Worm (Caenorhabditis elegans): Measurements from ENCODE around the gene F55A11.1.

The F55A11.1 gene

DNA sequence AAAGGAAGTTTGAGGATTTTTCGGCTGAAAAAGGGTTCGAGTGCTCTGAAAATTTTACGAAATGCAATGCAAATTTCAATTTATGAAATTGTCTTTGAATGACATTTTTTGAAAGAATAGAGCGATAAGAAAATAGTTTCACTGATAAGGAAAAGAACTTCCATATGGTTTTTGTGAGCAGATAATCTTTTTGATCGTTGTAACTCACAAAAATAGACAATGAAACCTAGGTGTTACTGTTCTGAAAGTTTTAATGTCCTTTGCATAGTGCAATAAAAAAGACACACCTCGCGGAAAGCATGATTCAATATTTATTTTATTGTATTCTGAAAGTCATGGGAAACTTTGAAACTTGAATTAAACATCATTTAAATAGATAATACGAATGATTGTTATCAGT lies 47.3 kb downstream of the F55A11.1 start:
- TF ChIP-seq nhr-28 (tag; optimal IDR thresholded peaks at IDR 0.05) (no peak), fkh-10 (GFP tag; optimal IDR thresholded peaks at IDR 0.05) (no peak), nhr-237 (tag; optimal IDR thresholded peaks at IDR 0.05) (no peak), elt-2 (tag; optimal IDR thresholded peaks at IDR 0.05) (peak; percentile 78), pqm-1 (tag; optimal IDR thresholded peaks at IDR 0.05) (peak; percentile 71)

DNA sequence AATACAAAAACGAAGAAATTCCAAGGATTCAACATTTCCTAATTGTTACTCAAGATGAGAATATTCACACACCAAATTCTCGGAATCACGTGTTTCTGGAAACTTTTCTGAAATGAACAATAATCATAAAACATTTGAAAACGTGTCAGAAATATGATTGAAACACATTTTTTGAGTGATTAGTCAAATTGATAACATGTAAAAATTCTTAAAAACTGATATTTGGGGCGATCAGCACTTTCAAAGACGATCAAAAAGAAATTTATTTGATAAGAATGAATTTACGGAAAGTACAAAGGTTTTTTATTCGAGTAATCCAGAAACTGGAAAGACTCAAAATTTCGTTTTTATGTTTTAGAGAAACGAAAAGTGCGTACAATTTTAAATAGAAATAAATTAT lies 48.4 kb downstream of the F55A11.1 start, which contains the start of gene tre-3:
TSS of gene tre-3 (minus strand) at position 107 of the 400 bp plus-strand sequence.
- TF ChIP-seq nfya-1 (tag; optimal IDR thresholded peaks at IDR 0.05; ENCODE audit: insufficient read depth) = no peak
- peak; percentile 53 for TF ChIP-seq pqm-1 (tag; optimal IDR thresholded peaks at IDR 0.05)
- TF ChIP-seq nhr-28 (tag; optimal IDR thresholded peaks at IDR 0.05) = no peak
- TF ChIP-seq ztf-11 (tag; optimal IDR thresholded peaks at IDR 0.05) = no peak
- TF ChIP-seq nhr-77 (tag; optimal IDR thresholded peaks at IDR 0.05) = no peak
- TF ChIP-seq mml-1 (tag; optimal IDR thresholded peaks at IDR 0.05) = no peak
- TF ChIP-seq elt-2 (tag; optimal IDR thresholded peaks at IDR 0.05) = peak; percentile 59
- no peak for TF ChIP-seq nhr-76 (tag; optimal IDR thresholded peaks at IDR 0.05)

Measured in whole organism, L3 larva.